Fruit fly (Drosophila melanogaster): ENCODE measurements around the gene heca.

dm6 chr3R:30383181-30383580, 105.4 kb downstream of the heca start:
- TF ChIP-seq CG33017 (tag; optimal IDR thresholded peaks at IDR 0.05) (no peak), CG5204 (GFP tag; optimal IDR thresholded peaks at IDR 0.05) (no peak)
